Worm (Caenorhabditis elegans) whole organism, L4 larva: Measurements from ENCODE around the gene F25H9.2.

Source experiments
- F26F4.8 ChIP-seq: fragments of 200-800 bp; sonication (Bioruptor generic); conservative IDR thresholded peaks from 2 replicates; pipeline ENCODE4 v1.3.6; 2022; ENCODE audit warnings: missing genetic modification characterization, missing compliant biosample characterization
- Y48G9A.11 ChIP-seq: fragments of 200-800 bp; sonication (Bioruptor generic); IDR thresholded peaks from 2 replicates; pipeline ENCODE4 v1.3.6; 2022; ENCODE audit warnings: missing genetic modification reagents, missing genetic modification characterization, missing compliant biosample characterization
- aha-1 ChIP-seq: fragments of 150-350 bp; peaks from one replicate; lab custom pipeline; 2014; ENCODE audit warnings: missing biosample characterization, missing genetic modification characterization
- ama-1 ChIP-seq: fragments of 150-350 bp; optimal IDR thresholded peaks from 2 replicates; lab custom pipeline; 2014; ENCODE audit warnings: inconsistent platforms, mixed read lengths
- daf-12 ChIP-seq: fragments of 150-350 bp; optimal IDR thresholded peaks from 2 replicates; lab custom pipeline; 2014; ENCODE audit warnings: missing biosample characterization, missing genetic modification reagents, missing genetic modification characterization
- fkh-10 ChIP-seq: fragments of 150-350 bp; optimal IDR thresholded peaks from 2 replicates; lab custom pipeline; 2014; ENCODE audit warnings: missing biosample characterization, missing genetic modification reagents, missing genetic modification characterization
- gei-8 ChIP-seq: fragments of 200-800 bp; sonication (Bioruptor generic); optimal IDR thresholded peaks from 2 replicates; lab custom pipeline; 2018; ENCODE audit warnings: mild to moderate bottlenecking, missing genetic modification characterization, missing compliant biosample characterization
- hlh-30 ChIP-seq: sonication (generic microtip); optimal IDR thresholded peaks from 2 replicates; lab custom pipeline; 2017; ENCODE audit warnings: antibody characterized with exemption, mild to moderate bottlenecking, missing genetic modification characterization, missing compliant biosample characterization; ENCODE audit not compliant: insufficient read depth
- nhr-25 ChIP-seq: sonication (generic microtip); optimal IDR thresholded peaks from 2 replicates; lab custom pipeline; 2017; ENCODE audit warnings: missing genetic modification characterization, mild to moderate bottlenecking, missing compliant biosample characterization, antibody characterized with exemption, moderate library complexity, borderline replicate concordance; ENCODE audit not compliant: insufficient read depth
- nhr-77 ChIP-seq: fragments of 150-350 bp; optimal IDR thresholded peaks from 2 replicates; lab custom pipeline; 2014; ENCODE audit warnings: missing biosample characterization, missing genetic modification characterization
- ztf-11 ChIP-seq: fragments of 150-350 bp; optimal IDR thresholded peaks from 2 replicates; lab custom pipeline; 2014; ENCODE audit warnings: missing biosample characterization, missing genetic modification characterization

DNA sequence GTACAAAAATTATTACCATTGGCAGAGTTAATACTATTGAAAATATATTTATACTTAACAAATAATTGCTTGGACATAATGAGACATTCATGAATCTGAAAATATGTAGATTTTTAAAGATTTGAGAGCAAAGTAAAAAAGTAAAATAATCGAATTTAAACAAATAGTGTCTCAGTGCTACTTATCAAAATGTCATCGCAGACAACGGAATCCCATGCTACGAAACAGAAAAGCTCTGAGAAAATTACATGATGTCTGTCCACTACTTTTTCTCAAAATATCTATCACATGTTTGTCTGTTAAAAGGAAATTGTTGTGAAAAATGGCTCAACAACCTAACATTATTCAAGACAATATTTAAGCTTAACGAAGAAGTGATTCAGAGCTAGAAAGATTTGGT, 26.5 kb downstream of the F25H9.2 start, which contains the start of gene T10G3.4:
- TF ChIP-seq gei-8 (GFP tag; lab: Kevin White, UChicago): no peak
- TF ChIP-seq nhr-77 (tag; lab: Kevin White, UChicago): no peak
- TF ChIP-seq aha-1: no peak
- no peak for TF ChIP-seq hlh-30
- TF ChIP-seq fkh-10 (GFP tag; lab: Kevin White, UChicago): no peak
- TF ChIP-seq nhr-25 (tag; lab: Kevin White, UChicago): no peak
- no peak for TF ChIP-seq Y48G9A.11 (GFP tag; lab: Robert Waterston, UW)
- no peak for TF ChIP-seq ama-1 (lab: Kevin White, UChicago)
- no peak for TF ChIP-seq daf-12 (tag; lab: Kevin White, UChicago)
- TF ChIP-seq ztf-11 (tag; lab: Kevin White, UChicago): no peak
- no peak for TF ChIP-seq F26F4.8
